Worm (Caenorhabditis elegans) whole organism, midembryonic: ENCODE measurements around the gene lgc-39.

Experiments
- cog-1 ChIP-seq: sonication (generic microtip); optimal IDR thresholded peaks from 2 replicates; lab custom pipeline; 2016; ENCODE audit warnings: missing genetic modification characterization, missing compliant biosample characterization
- flt-1 ChIP-seq: fragments of 200-800 bp; sonication (Bioruptor generic); IDR thresholded peaks from 2 replicates; pipeline ENCODE4 v1.3.6; 2022; ENCODE audit warnings: missing genetic modification characterization, missing compliant biosample characterization
- klf-2 ChIP-seq: fragments of 200-800 bp; sonication (Bioruptor generic); conservative IDR thresholded peaks from 2 replicates; pipeline ENCODE4 v1.3.6; 2022; ENCODE audit warnings: missing genetic modification reagents, missing genetic modification characterization, missing compliant biosample characterization
- med-1 ChIP-seq: sonication (generic microtip); optimal IDR thresholded peaks from 2 replicates; lab custom pipeline; 2017; ENCODE audit warnings: missing genetic modification characterization, mild to moderate bottlenecking, missing compliant biosample characterization, antibody characterized with exemption, missing genetic modification reagents; ENCODE audit not compliant: insufficient read depth
- ref-1 ChIP-seq: fragments of 200-800 bp; sonication (Bioruptor generic); conservative IDR thresholded peaks from 2 replicates; pipeline ENCODE4 v1.3.6; 2022; ENCODE audit warnings: missing genetic modification reagents, missing genetic modification characterization, missing compliant biosample characterization
- tab-1 ChIP-seq: fragments of 200-800 bp; sonication (Bioruptor generic); IDR thresholded peaks from 2 replicates; pipeline ENCODE4 v1.3.6; 2022; ENCODE audit warnings: missing genetic modification characterization, missing compliant biosample characterization
- ztf-23 ChIP-seq: fragments of 200-800 bp; sonication (Bioruptor generic); IDR thresholded peaks from 2 replicates; pipeline ENCODE4 v1.3.6; 2022; ENCODE audit warnings: missing genetic modification reagents, missing genetic modification characterization, missing compliant biosample characterization

DNA sequence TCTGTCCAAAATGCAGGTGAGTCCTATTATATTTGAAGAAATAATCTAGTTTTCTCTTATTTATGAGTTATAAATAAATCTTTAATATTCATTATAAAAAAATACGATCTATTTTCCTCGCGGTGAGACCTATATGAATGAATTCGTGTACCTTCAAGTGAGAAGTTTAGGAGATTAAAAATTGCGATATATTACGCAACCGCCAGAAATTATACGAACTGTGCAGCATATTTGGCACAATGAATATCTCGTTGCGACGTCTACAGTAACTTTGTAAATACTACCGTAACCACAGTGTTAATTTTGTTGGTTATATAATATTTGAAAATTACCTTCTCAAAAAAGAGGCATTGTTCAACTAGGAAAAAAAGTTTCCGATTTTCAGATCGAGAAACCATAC lies 49.1 kb downstream of the lgc-39 start:
- TF ChIP-seq cog-1 (tag; lab: Kevin White, UChicago) (no peak), med-1 (GFP tag; lab: Kevin White, UChicago) (no peak), ztf-23 (no peak), flt-1 (GFP tag; lab: Robert Waterston, UW) (no peak), klf-2 (GFP tag; lab: Robert Waterston, UW) (no peak), tab-1 (no peak), ref-1 (GFP tag; lab: Robert Waterston, UW) (no peak)
